Worm (Caenorhabditis elegans) whole organism, L2 larva: Measurements from ENCODE around the gene Y34B4A.10.

Experiments used
- alr-1 ChIP-seq: fragments of 150-350 bp; optimal IDR thresholded peaks from 2 replicates; lab custom pipeline; 2014; ENCODE audit warnings: missing biosample characterization, missing genetic modification characterization
- aly-2 ChIP-seq: fragments of 150-350 bp; optimal IDR thresholded peaks from 2 replicates; lab custom pipeline; 2014; ENCODE audit warnings: missing biosample characterization, missing genetic modification characterization
- blmp-1 ChIP-seq: sonication (generic microtip); optimal IDR thresholded peaks from 2 replicates; lab custom pipeline; 2017; ENCODE audit warnings: missing genetic modification characterization, mild to moderate bottlenecking, missing compliant biosample characterization, antibody characterized with exemption, moderate library complexity; ENCODE audit not compliant: insufficient read depth
- ceh-82 ChIP-seq: fragments of 150-350 bp; optimal IDR thresholded peaks from 2 replicates; lab custom pipeline; 2014; ENCODE audit warnings: missing biosample characterization, missing genetic modification characterization
- lin-13 ChIP-seq: fragments of 150-350 bp; optimal IDR thresholded peaks from 2 replicates; lab custom pipeline; 2014; ENCODE audit warnings: missing biosample characterization, missing genetic modification reagents, missing genetic modification characterization
- lin-39 ChIP-seq: fragments of 150-350 bp; optimal IDR thresholded peaks from 2 replicates; lab custom pipeline; 2014; ENCODE audit warnings: missing biosample characterization, missing genetic modification reagents, missing genetic modification characterization
- mab-5 ChIP-seq: fragments of 150-350 bp; optimal IDR thresholded peaks from 2 replicates; lab custom pipeline; 2014; ENCODE audit warnings: missing biosample characterization, missing genetic modification characterization
- unc-62 ChIP-seq: fragments of 150-350 bp; optimal IDR thresholded peaks from 2 replicates; lab custom pipeline; 2014; ENCODE audit warnings: missing biosample characterization, missing genetic modification reagents, missing genetic modification characterization
- zag-1 ChIP-seq: fragments of 150-350 bp; optimal IDR thresholded peaks from 2 replicates; lab custom pipeline; 2014; ENCODE audit warnings: missing biosample characterization, missing genetic modification characterization

- TF ChIP-seq aly-2 (tag; lab: Kevin White, UChicago) (no peak), zag-1 (no peak), blmp-1 (tag; lab: Kevin White, UChicago) (no peak), ceh-82 (tag; lab: Kevin White, UChicago) (no peak), unc-62 (GFP tag; lab: Kevin White, UChicago) (no peak), alr-1 (tag; lab: Kevin White, UChicago) (no peak), mab-5 (no peak), lin-39 (tag; lab: Kevin White, UChicago) (no peak), lin-13 (GFP tag; lab: Kevin White, UChicago) (no peak)
Observed at ce11 chrX:5216063-5216462, 33.6 kb upstream of the Y34B4A.10 start, which contains the start of gene hrpa-2.
